Worm (Caenorhabditis elegans): ENCODE measurements around the gene shpk-1.

DNA sequence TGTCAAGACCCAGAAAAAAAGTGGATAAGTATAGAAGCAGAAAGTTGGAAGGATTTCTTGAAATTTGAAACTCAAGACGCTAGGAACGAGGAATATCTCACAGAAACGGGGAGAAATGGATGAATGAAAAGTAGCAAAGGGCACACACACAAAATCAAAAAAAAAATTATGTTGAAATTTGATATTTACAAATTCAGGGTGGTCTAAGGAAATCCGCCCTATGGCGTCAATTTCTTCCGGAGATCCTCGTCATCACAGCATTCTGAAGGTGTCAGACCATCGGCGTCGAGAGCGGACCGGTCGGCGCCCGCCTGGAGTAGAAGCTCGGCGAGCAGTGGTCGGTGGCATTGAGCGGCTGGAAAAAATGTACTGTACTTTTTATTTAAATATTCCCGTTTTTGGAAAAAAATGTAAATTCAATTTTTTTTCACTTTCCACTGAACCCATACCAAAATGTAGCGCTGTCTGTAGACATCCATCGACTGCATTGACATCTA is 32.2 kb downstream of the shpk-1 start:
- TF ChIP-seq nhr-237 (tag; optimal IDR thresholded peaks at IDR 0.05) (no peak), ham-2 (GFP tag; optimal IDR thresholded peaks at IDR 0.05) (no peak), snpc-4 (tag; optimal IDR thresholded peaks at IDR 0.05) (no peak), pha-4 (tag; optimal IDR thresholded peaks at IDR 0.05) (no peak)
